Worm (Caenorhabditis elegans): ENCODE results near the gene C44B11.1.

The C44B11.1 gene

DNA sequence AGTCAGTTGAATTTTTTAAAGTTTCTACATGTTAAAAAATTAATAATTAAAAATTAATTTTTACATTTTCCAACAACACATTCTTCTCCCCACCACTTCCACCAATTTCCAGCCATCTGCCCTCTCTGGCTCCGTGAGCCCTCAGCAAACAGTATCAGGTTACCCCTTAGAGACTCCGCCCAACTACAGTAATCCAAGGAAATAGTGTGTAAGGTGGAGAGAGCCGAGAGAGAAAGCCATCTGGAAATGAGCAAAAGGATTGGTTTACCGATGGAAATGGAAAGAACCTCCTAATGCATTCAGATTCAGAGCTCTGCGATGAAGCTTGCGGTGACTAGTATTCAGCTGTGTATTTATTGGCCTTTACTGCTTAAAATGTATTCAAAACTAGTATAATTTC, 14.8 kb upstream of the C44B11.1 start:
- TF ChIP-seq egl-27 (tag; optimal IDR thresholded peaks at IDR 0.05) (no peak), ztf-11 (tag; optimal IDR thresholded peaks at IDR 0.05) (no peak), ztf-4 (tag; optimal IDR thresholded peaks at IDR 0.05) (no peak), zag-1 (tag; optimal IDR thresholded peaks at IDR 0.05) (no peak), blmp-1 (tag; optimal IDR thresholded peaks at IDR 0.05; ENCODE audit: insufficient read depth) (no peak), gmeb-1 (tag; optimal IDR thresholded peaks at IDR 0.05) (no peak)

DNA sequence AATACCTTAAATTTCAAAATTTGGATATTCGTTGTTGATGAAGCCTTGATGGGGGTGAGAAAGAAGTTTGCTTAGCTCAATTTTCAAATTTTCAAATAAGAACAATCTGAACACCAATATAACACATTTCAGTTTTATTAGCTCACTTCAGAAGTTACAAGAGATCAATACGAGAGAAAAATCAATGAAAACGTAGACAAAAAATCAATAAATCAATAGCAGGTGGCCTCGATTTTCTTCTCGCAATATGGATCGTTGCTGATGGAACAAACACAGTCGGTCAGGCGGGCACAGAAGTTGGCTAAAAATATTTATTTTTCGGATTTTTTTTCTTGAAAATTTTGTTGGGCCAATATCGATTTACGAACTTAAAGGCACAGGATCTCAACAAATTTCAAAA, 13.0 kb upstream of the C44B11.1 start:
- TF ChIP-seq zag-1 (tag; optimal IDR thresholded peaks at IDR 0.05): no peak
- TF ChIP-seq nhr-11 (tag; optimal IDR thresholded peaks at IDR 0.05): no peak
- TF ChIP-seq ceh-82 (tag; optimal IDR thresholded peaks at IDR 0.05): no peak
- TF ChIP-seq nhr-12 (tag; optimal IDR thresholded peaks at IDR 0.05): no peak
- no peak for TF ChIP-seq nhr-25 (tag; optimal IDR thresholded peaks at IDR 0.05)
- TF ChIP-seq sma-9 (GFP tag; optimal IDR thresholded peaks at IDR 0.05): no peak
- TF ChIP-seq sma-9 (tag; optimal IDR thresholded peaks at IDR 0.05): no peak
- TF ChIP-seq unc-55 (GFP tag; optimal IDR thresholded peaks at IDR 0.05): no peak
- no peak for TF ChIP-seq ama-1 (optimal IDR thresholded peaks at IDR 0.05)
- TF ChIP-seq lin-13 (GFP tag; optimal IDR thresholded peaks at IDR 0.05): no peak
- TF ChIP-seq egl-27 (tag; optimal IDR thresholded peaks at IDR 0.05): no peak
- TF ChIP-seq nhr-6 (tag; optimal IDR thresholded peaks at IDR 0.05): no peak
- TF ChIP-seq nhr-77 (tag; optimal IDR thresholded peaks at IDR 0.05): no peak
- no peak for TF ChIP-seq C34F6.9 (tag; optimal IDR thresholded peaks at IDR 0.05)
- TF ChIP-seq R02D3.7 (tag; optimal IDR thresholded peaks at IDR 0.05): no peak
- no peak for TF ChIP-seq elt-3 (tag; optimal IDR thresholded peaks at IDR 0.05)
- no peak for TF ChIP-seq aly-2 (tag; optimal IDR thresholded peaks at IDR 0.05)
- no peak for TF ChIP-seq lsy-2 (tag; optimal IDR thresholded peaks at IDR 0.05)

DNA sequence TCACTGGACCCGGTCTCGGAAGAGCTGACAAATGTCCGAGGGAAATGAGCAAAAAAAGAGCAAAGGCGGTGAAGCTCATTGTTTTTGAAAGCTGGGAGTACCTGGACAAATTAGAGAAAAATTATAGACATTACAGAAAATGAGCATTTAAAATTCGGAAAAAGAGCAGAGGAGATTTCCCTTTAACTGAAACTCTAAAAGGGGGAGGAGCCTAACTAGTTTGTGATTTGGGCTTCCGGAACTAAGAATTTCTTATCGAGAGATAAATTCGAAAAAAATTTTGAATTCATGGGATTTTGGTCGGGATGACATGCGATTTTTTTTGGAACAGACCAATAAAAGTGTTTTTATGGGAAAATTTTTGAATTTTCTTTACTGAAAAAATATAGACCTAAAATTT, 11.4 kb upstream of the C44B11.1 start, which contains the start of gene C44B11.4:
TSS of gene C44B11.4 (minus strand) at position 101 of the 400 bp plus-strand sequence.
- TF ChIP-seq lin-11 (tag; optimal IDR thresholded peaks at IDR 0.05) (no peak), sma-9 (GFP tag; optimal IDR thresholded peaks at IDR 0.05) (no peak), sma-9 (tag; optimal IDR thresholded peaks at IDR 0.05) (no peak), gmeb-1 (tag; optimal IDR thresholded peaks at IDR 0.05) (no peak), ceh-16 (tag; optimal IDR thresholded peaks at IDR 0.05) (no peak), lsy-2 (tag; optimal IDR thresholded peaks at IDR 0.05) (no peak), nhr-25 (tag; optimal IDR thresholded peaks at IDR 0.05) (no peak), nhr-77 (tag; optimal IDR thresholded peaks at IDR 0.05) (no peak), zag-1 (tag; optimal IDR thresholded peaks at IDR 0.05) (no peak), lin-39 (tag; optimal IDR thresholded peaks at IDR 0.05) (no peak), elt-3 (tag; optimal IDR thresholded peaks at IDR 0.05) (no peak), peb-1 (tag; optimal IDR thresholded peaks at IDR 0.05) (no peak), nhr-237 (tag; optimal IDR thresholded peaks at IDR 0.05) (no peak), ama-1 (optimal IDR thresholded peaks at IDR 0.05) (no peak), R02D3.7 (tag; optimal IDR thresholded peaks at IDR 0.05) (no peak), nhr-21 (tag; optimal IDR thresholded peaks at IDR 0.05) (no peak), nhr-12 (tag; optimal IDR thresholded peaks at IDR 0.05) (no peak), nhr-10 (tag; optimal IDR thresholded peaks at IDR 0.05) (no peak), dmd-4 (tag; optimal IDR thresholded peaks at IDR 0.05) (no peak)

- TF ChIP-seq nhr-6 (tag; optimal IDR thresholded peaks at IDR 0.05) (no peak), ztf-11 (tag; optimal IDR thresholded peaks at IDR 0.05) (no peak), nhr-10 (tag; optimal IDR thresholded peaks at IDR 0.05) (no peak), sma-9 (GFP tag; optimal IDR thresholded peaks at IDR 0.05) (no peak), sma-9 (tag; optimal IDR thresholded peaks at IDR 0.05) (no peak), elt-3 (tag; optimal IDR thresholded peaks at IDR 0.05) (no peak), skn-1 (tag; optimal IDR thresholded peaks at IDR 0.05) (no peak), Y55F3AM.14 (GFP tag; optimal IDR thresholded peaks at IDR 0.05) (no peak), unc-39 (tag; optimal IDR thresholded peaks at IDR 0.05) (no peak), lin-39 (tag; optimal IDR thresholded peaks at IDR 0.05) (no peak), peb-1 (tag; optimal IDR thresholded peaks at IDR 0.05) (no peak), sem-4 (tag; optimal IDR thresholded peaks at IDR 0.05) (no peak), alr-1 (tag; optimal IDR thresholded peaks at IDR 0.05) (no peak), fos-1 (tag; optimal IDR thresholded peaks at IDR 0.05) (no peak), ZK546.5 (tag; optimal IDR thresholded peaks at IDR 0.05) (no peak)
These were observed 2.2 kb upstream of the C44B11.1 start, which contains the start of gene C44B11.6 for ce11 chrIII:3152848-3153247. Gene C44B11.6, plus strand, starts transcription at chrIII:3153148.

Measured in whole organism, L2 larva.